Worm (Caenorhabditis elegans) whole organism, L3 larva: Measurements from ENCODE around the gene nep-23.
"Not testable (repeated sequence)": the region's sequence is repeated elsewhere in the genome, so short reads cannot be mapped to it uniquely, and the experiment has no call there.

ENCODE experiments used
- R02D3.7 ChIP-seq: fragments of 150-350 bp; optimal IDR thresholded peaks from 2 replicates; lab custom pipeline; 2014; ENCODE audit warnings: missing biosample characterization, missing genetic modification characterization
- ZK546.5 ChIP-seq: sonication (generic microtip); optimal IDR thresholded peaks from 2 replicates; lab custom pipeline; 2017; ENCODE audit warnings: missing biosample characterization, missing genetic modification characterization
- aly-2 ChIP-seq: fragments of 150-350 bp; optimal IDR thresholded peaks from 2 replicates; lab custom pipeline; 2014; ENCODE audit warnings: missing biosample characterization, missing genetic modification characterization
- ama-1 ChIP-seq: fragments of 150-350 bp; optimal IDR thresholded peaks from 2 replicates; lab custom pipeline; 2018
- ceh-16 ChIP-seq: sonication (generic microtip); optimal IDR thresholded peaks from 2 replicates; lab custom pipeline; 2017; ENCODE audit warnings: missing biosample characterization, missing genetic modification characterization
- ceh-82 ChIP-seq: fragments of 150-350 bp; optimal IDR thresholded peaks from 2 replicates; lab custom pipeline; 2014; ENCODE audit warnings: missing biosample characterization, missing genetic modification characterization
- ceh-9 ChIP-seq: sonication (generic microtip); optimal IDR thresholded peaks from 2 replicates; lab custom pipeline; 2018; ENCODE audit warnings: missing biosample characterization, missing genetic modification characterization
- daf-12 ChIP-seq: fragments of 150-350 bp; optimal IDR thresholded peaks from 2 replicates; lab custom pipeline; 2014; ENCODE audit warnings: missing biosample characterization, missing genetic modification reagents, missing genetic modification characterization
- egl-5 ChIP-seq: fragments of 150-350 bp; optimal IDR thresholded peaks from 2 replicates; lab custom pipeline; 2017; ENCODE audit warnings: missing biosample characterization, missing genetic modification reagents, missing genetic modification characterization, inconsistent platforms
- elt-1 ChIP-seq: fragments of 150-350 bp; optimal IDR thresholded peaks from 2 replicates; lab custom pipeline; 2014; ENCODE audit warnings: missing biosample characterization, missing genetic modification characterization
- elt-2 ChIP-seq: sonication (generic microtip); optimal IDR thresholded peaks from 2 replicates; lab custom pipeline; 2016; ENCODE audit warnings: missing genetic modification reagents, mild to moderate bottlenecking, missing genetic modification characterization, missing compliant biosample characterization
- eor-1 ChIP-seq, 2 experiments: fragments of 150-350 bp; optimal IDR thresholded peaks; 2 replicates each; lab custom pipeline; 2014 to 2018; ENCODE audit warnings: missing biosample characterization in 2 of 2, missing genetic modification characterization in 2 of 2
- fkh-10 ChIP-seq: sonication (generic microtip); optimal IDR thresholded peaks from 2 replicates; lab custom pipeline; 2017; ENCODE audit warnings: missing biosample characterization, missing genetic modification reagents, missing genetic modification characterization
- fos-1 ChIP-seq: fragments of 150-350 bp; optimal IDR thresholded peaks from 2 replicates; lab custom pipeline; 2014; ENCODE audit warnings: missing biosample characterization, missing genetic modification characterization
- hmg-11 ChIP-seq: sonication (generic microtip); optimal IDR thresholded peaks from 2 replicates; lab custom pipeline; 2016; ENCODE audit warnings: missing genetic modification characterization, missing compliant biosample characterization
- jun-1 ChIP-seq: fragments of 150-350 bp; optimal IDR thresholded peaks from 2 replicates; lab custom pipeline; 2014; ENCODE audit warnings: missing biosample characterization, missing genetic modification reagents, missing genetic modification characterization
- lin-15B ChIP-seq: fragments of 150-350 bp; optimal IDR thresholded peaks from 2 replicates; lab custom pipeline; 2014; ENCODE audit warnings: missing biosample characterization, missing genetic modification characterization
- lsy-12 ChIP-seq: sonication (generic microtip); optimal IDR thresholded peaks from 2 replicates; lab custom pipeline; 2016; ENCODE audit warnings: mild to moderate bottlenecking, missing genetic modification characterization, missing compliant biosample characterization
- mdl-1 ChIP-seq: fragments of 150-350 bp; optimal IDR thresholded peaks from 2 replicates; lab custom pipeline; 2014; ENCODE audit warnings: missing biosample characterization, missing genetic modification characterization
- nfya-1 ChIP-seq: sonication (generic microtip); optimal IDR thresholded peaks from 2 replicates; lab custom pipeline; 2017; ENCODE audit warnings: missing genetic modification characterization, mild to moderate bottlenecking, missing compliant biosample characterization, antibody characterized with exemption, moderate library complexity; ENCODE audit not compliant: insufficient read depth
- nhr-11 ChIP-seq: fragments of 150-350 bp; optimal IDR thresholded peaks from 2 replicates; lab custom pipeline; 2014; ENCODE audit warnings: missing biosample characterization, missing genetic modification characterization
- nhr-23 ChIP-seq: fragments of 150-350 bp; optimal IDR thresholded peaks from 2 replicates; lab custom pipeline; 2014; ENCODE audit warnings: missing biosample characterization, missing genetic modification reagents, missing genetic modification characterization
- nhr-237 ChIP-seq: fragments of 150-350 bp; optimal IDR thresholded peaks from 2 replicates; lab custom pipeline; 2014; ENCODE audit warnings: missing biosample characterization, missing genetic modification characterization
- nhr-25 ChIP-seq: sonication (generic microtip); optimal IDR thresholded peaks from 2 replicates; lab custom pipeline; 2017; ENCODE audit warnings: missing biosample characterization, missing genetic modification characterization
- nhr-43 ChIP-seq: sonication (generic microtip); optimal IDR thresholded peaks from 2 replicates; lab custom pipeline; 2016; ENCODE audit warnings: mild to moderate bottlenecking, missing genetic modification characterization, missing compliant biosample characterization; ENCODE audit not compliant: poor library complexity, severe bottlenecking
- nhr-77 ChIP-seq: fragments of 150-350 bp; optimal IDR thresholded peaks from 2 replicates; lab custom pipeline; 2014; ENCODE audit warnings: missing biosample characterization, missing genetic modification characterization
- pha-4 ChIP-seq: fragments of 150-350 bp; optimal IDR thresholded peaks from 2 replicates; lab custom pipeline; 2014; ENCODE audit warnings: missing biosample characterization, missing genetic modification reagents, missing genetic modification characterization
- pqm-1 ChIP-seq: fragments of 150-350 bp; optimal IDR thresholded peaks from 2 replicates; lab custom pipeline; 2017; ENCODE audit warnings: missing biosample characterization, missing genetic modification characterization, inconsistent platforms
- sea-2 ChIP-seq: fragments of 150-350 bp; sonication (generic microtip); optimal IDR thresholded peaks from 4 replicates; lab custom pipeline; 2014; ENCODE audit warnings: missing biosample characterization, missing genetic modification reagents, missing genetic modification characterization
- skn-1 ChIP-seq: fragments of 150-350 bp; optimal IDR thresholded peaks from 2 replicates; lab custom pipeline; 2014; ENCODE audit warnings: missing biosample characterization, missing genetic modification characterization
- tbx-2 ChIP-seq: sonication (generic microtip); optimal IDR thresholded peaks from 2 replicates; lab custom pipeline; 2016; ENCODE audit warnings: mild to moderate bottlenecking, missing genetic modification characterization, missing compliant biosample characterization
- unc-39 ChIP-seq: sonication (generic microtip); optimal IDR thresholded peaks from 4 replicates; lab custom pipeline; 2017; ENCODE audit warnings: missing biosample characterization, missing genetic modification characterization
- ztf-4 ChIP-seq: fragments of 150-350 bp; optimal IDR thresholded peaks from 2 replicates; lab custom pipeline; 2014; ENCODE audit warnings: missing biosample characterization, missing genetic modification characterization

The nep-23 gene

DNA sequence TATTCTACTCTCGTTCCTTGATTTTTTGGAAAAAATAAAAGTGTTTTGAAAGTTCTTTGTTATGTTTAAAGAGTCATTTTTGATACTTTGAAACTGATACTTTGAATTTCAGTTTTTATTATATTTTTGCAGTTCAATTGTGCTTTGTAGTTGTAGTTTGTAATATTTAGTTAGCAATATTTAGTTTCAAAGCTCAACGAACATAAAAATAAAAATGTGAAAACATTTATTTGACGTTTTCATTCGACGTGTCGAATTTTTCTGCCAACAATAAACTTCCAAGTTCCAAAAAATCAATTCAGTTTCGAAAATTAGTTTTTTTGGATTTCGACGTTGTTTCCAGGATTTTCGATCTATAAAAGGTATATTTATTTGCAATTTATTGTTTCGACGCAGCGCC is at the start of gene nep-23:
Gene nep-23 (plus strand): TSS at position 301 of the 400 bp plus-strand sequence.
- TF ChIP-seq sea-2 (GFP tag; lab: Kevin White, UChicago) (no peak), pqm-1 (no peak), ceh-82 (tag; lab: Kevin White, UChicago) (no peak), hmg-11 (tag; lab: Kevin White, UChicago) (no peak), ama-1 (no peak), elt-2 (tag; lab: Kevin White, UChicago) (no peak)

DNA sequence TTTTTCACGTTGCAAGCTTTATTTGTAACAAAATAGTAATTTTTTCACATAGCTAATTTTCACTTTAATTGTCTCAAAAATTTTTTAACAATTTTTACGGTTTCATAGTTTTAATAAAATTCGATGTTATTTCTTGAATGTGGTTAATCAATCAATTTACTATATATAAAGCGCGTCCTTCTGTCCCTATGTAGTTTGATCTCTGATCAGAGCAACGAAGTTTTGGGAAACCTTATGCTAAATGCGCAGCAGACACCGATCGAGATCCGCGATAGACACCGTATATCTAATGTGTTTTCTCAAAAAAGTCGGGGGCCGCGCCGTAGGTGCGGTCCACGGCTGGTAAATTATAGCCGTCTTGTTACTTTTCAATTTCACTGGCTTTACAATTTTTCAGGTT is 31.6 kb upstream of the nep-23 start:
- TF ChIP-seq nhr-25 (tag; lab: Kevin White, UChicago) (no peak), hmg-11 (tag; lab: Kevin White, UChicago) (no peak), mdl-1 (tag; lab: Kevin White, UChicago) (no peak), sea-2 (GFP tag; lab: Kevin White, UChicago) (no peak), nhr-23 (tag; lab: Kevin White, UChicago) (no peak), nhr-43 (tag; lab: Kevin White, UChicago) (no peak), ceh-16 (tag; lab: Kevin White, UChicago) (no peak), fos-1 (tag; lab: Kevin White, UChicago) (no peak), nhr-77 (tag; lab: Kevin White, UChicago) (no peak), daf-12 (tag; lab: Kevin White, UChicago) (no peak), unc-39 (tag; lab: Kevin White, UChicago) (no peak), ZK546.5 (tag; lab: Kevin White, UChicago) (no peak), aly-2 (no peak), tbx-2 (no peak), egl-5 (tag; lab: Kevin White, UChicago) (no peak), nhr-237 (no peak), ztf-4 (no peak), skn-1 (tag; lab: Kevin White, UChicago) (no peak), nfya-1 (no peak), elt-1 (tag; lab: Kevin White, UChicago) (no peak)

DNA sequence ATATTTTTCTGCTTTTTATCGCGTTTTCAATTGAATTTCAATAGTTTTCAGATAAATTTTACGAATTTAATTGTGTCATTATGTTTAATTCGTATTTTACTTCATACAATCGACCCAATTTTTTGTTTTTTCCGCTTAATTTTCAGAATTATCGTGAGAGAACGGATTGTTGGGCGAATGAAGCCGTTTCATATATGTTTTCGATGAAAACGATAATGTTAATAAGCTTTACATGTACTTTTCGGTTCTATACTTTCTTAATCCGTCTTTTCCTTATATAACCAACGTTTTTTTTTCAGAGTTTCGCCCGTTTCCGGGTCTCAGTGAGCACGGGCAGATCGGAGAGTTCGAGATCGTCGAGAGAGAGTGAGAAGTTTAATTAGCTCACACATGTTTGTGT is 24.9 kb upstream of the nep-23 start, which contains the start of gene T06A10.2:
Gene T06A10.2 (plus strand): TSS at position 301 of the 400 bp plus-strand sequence.
- not testable (repeated sequence) for TF ChIP-seq egl-5, skn-1, lsy-12 (tag; lab: Kevin White, UChicago)

DNA sequence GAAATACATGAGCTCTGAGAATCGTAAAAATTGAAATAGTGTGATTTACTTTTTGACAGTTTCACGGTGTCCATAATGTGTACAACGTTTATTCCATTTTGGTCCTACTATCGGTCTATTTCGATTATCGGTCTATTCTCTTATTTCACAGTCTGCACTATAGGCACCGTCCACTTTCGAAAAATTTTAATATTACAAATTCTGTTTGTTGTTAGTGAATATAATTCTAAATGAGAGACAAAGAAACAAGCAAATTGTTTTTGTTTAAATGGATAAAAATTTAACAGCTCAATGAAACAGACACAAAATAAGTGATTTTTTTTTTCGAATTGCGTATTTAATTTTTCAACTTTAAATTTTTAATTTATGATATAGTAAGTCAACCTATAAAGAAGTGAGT is 21.9 kb upstream of the nep-23 start:
- TF ChIP-seq fkh-10 (GFP tag; lab: Kevin White, UChicago) = no peak

DNA sequence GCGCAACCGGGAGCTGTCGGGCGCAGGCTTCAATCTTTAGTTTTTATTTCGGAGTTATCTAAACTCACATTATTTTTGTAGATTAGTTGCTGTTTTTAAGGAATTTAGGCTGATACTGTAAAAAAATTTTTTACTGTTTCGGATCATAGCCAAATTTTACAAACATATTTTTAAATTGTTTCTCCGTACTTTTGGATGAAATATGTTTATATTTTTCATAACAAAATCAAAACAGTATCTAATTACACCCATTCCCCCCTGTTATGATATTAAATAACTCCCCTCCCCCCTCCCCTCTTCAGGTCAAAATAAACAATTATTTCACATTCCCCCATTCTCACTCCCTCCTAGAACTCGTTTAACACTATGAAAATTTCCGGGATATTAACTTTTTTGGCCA is 4.4 kb upstream of the nep-23 start, which contains the start of gene Y116A8C.3:
Gene Y116A8C.3 (plus strand): TSS at position 301 of the 400 bp plus-strand sequence.
- TF ChIP-seq nhr-77 (tag; lab: Kevin White, UChicago) (no peak), fkh-10 (GFP tag; lab: Kevin White, UChicago) (no peak), hmg-11 (tag; lab: Kevin White, UChicago) (no peak), mdl-1 (tag; lab: Kevin White, UChicago) (no peak)

DNA sequence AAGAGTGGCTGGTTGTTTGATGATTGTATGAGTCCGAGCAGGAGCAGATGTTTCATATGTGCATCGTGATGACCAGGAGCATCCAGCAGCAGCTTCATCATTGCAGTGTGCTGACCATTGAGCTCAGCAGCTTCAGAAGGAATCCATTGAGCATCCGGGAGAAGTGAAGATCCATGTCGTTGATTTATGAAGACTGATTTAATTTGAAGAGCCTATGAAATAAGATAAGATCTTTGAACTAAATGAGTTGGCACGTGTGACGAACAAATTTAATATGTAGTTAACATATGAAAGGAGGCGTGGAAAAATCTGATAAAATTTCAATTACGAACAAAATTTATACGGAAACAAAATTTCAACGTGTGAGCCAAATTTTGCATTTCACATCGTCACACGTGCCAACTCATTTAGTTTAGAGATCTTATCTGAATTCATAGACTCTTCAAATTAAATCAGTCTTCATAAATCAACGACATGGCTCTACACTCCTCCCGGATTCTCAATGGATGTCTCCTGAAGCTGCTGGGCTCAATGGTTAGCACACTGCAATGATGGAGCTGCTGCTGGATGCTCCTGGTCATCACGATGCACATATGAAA is 2.2 kb upstream of the nep-23 start, which contains the start of the genes Y116A8C.469 and Y116A8C.468:
Gene Y116A8C.469 (minus strand): TSS at position 101 of the 599 bp plus-strand sequence.
Gene Y116A8C.468 (plus strand): TSS at position 549 of the 599 bp plus-strand sequence.
- TF ChIP-seq nhr-77 (tag; lab: Kevin White, UChicago) = no peak
- TF ChIP-seq nhr-11 = no peak
- TF ChIP-seq tbx-2 = no peak
- TF ChIP-seq ceh-16 (tag; lab: Kevin White, UChicago) = no peak
- TF ChIP-seq elt-2 (tag; lab: Kevin White, UChicago) = no peak
- no peak for TF ChIP-seq ceh-9 (tag; lab: Kevin White, UChicago)
- TF ChIP-seq unc-39 (tag; lab: Kevin White, UChicago) = no peak
- no peak for TF ChIP-seq pqm-1
- TF ChIP-seq nhr-25 (tag; lab: Kevin White, UChicago) = no peak
- no peak for TF ChIP-seq eor-1 (tag; optimal IDR thresholded peaks at IDR 0.05; lab: Kevin White, UChicago)
- no peak for TF ChIP-seq pha-4 (tag; lab: Kevin White, UChicago)
- TF ChIP-seq lin-15B (tag; lab: Kevin White, UChicago) = no peak
- no peak for TF ChIP-seq jun-1 (tag; lab: Kevin White, UChicago)
- TF ChIP-seq nhr-237 = no peak
- no peak for TF ChIP-seq R02D3.7 (tag; lab: Kevin White, UChicago)
- TF ChIP-seq skn-1 (tag; lab: Kevin White, UChicago) = no peak
